Worm (Caenorhabditis elegans) whole organism, L3 larva: Measurements from ENCODE around the gene flap-1.

Experiments used
- R02D3.7 ChIP-seq: fragments of 150-350 bp; optimal IDR thresholded peaks from 2 replicates; lab custom pipeline; 2014; ENCODE audit warnings: missing biosample characterization, missing genetic modification characterization
- ZK546.5 ChIP-seq: sonication (generic microtip); optimal IDR thresholded peaks from 2 replicates; lab custom pipeline; 2017; ENCODE audit warnings: missing biosample characterization, missing genetic modification characterization
- aly-2 ChIP-seq: fragments of 150-350 bp; optimal IDR thresholded peaks from 2 replicates; lab custom pipeline; 2014; ENCODE audit warnings: missing biosample characterization, missing genetic modification characterization
- ama-1 ChIP-seq: fragments of 150-350 bp; optimal IDR thresholded peaks from 2 replicates; lab custom pipeline; 2018
- ceh-16 ChIP-seq: sonication (generic microtip); optimal IDR thresholded peaks from 2 replicates; lab custom pipeline; 2017; ENCODE audit warnings: missing biosample characterization, missing genetic modification characterization
- ceh-28 ChIP-seq: fragments of 150-350 bp; optimal IDR thresholded peaks from 2 replicates; lab custom pipeline; 2014; ENCODE audit warnings: missing biosample characterization, missing genetic modification reagents, missing genetic modification characterization
- ceh-82 ChIP-seq: fragments of 150-350 bp; optimal IDR thresholded peaks from 2 replicates; lab custom pipeline; 2014; ENCODE audit warnings: missing biosample characterization, missing genetic modification characterization
- ceh-9 ChIP-seq: sonication (generic microtip); optimal IDR thresholded peaks from 2 replicates; lab custom pipeline; 2018; ENCODE audit warnings: missing biosample characterization, missing genetic modification characterization
- daf-12 ChIP-seq: fragments of 150-350 bp; optimal IDR thresholded peaks from 2 replicates; lab custom pipeline; 2014; ENCODE audit warnings: missing biosample characterization, missing genetic modification reagents, missing genetic modification characterization
- egl-27 ChIP-seq: sonication (generic microtip); optimal IDR thresholded peaks from 4 replicates; lab custom pipeline; 2017; ENCODE audit warnings: missing biosample characterization, missing genetic modification reagents, missing genetic modification characterization
- elt-2 ChIP-seq: sonication (generic microtip); optimal IDR thresholded peaks from 2 replicates; lab custom pipeline; 2016; ENCODE audit warnings: missing genetic modification reagents, mild to moderate bottlenecking, missing genetic modification characterization, missing compliant biosample characterization
- elt-3 ChIP-seq, 3 experiments: fragments of 150-350 bp in 1 of 3; sonication (generic microtip) in 2 of 3; optimal IDR thresholded peaks; 2 replicates in 2 of 3; 4 replicates in 1 of 3; lab custom pipeline; 2014 to 2017; ENCODE audit warnings: missing biosample characterization in 3 of 3, missing genetic modification characterization in 3 of 3
- eor-1 ChIP-seq, 2 experiments: fragments of 150-350 bp; optimal IDR thresholded peaks; 2 replicates each; lab custom pipeline; 2014 to 2018; ENCODE audit warnings: missing biosample characterization in 2 of 2, missing genetic modification characterization in 2 of 2
- fkh-10 ChIP-seq: sonication (generic microtip); optimal IDR thresholded peaks from 2 replicates; lab custom pipeline; 2017; ENCODE audit warnings: missing biosample characterization, missing genetic modification reagents, missing genetic modification characterization
- fkh-2 ChIP-seq: fragments of 150-350 bp; optimal IDR thresholded peaks from 2 replicates; lab custom pipeline; 2014; ENCODE audit warnings: missing biosample characterization, missing genetic modification reagents, missing genetic modification characterization
- hmg-11 ChIP-seq: sonication (generic microtip); optimal IDR thresholded peaks from 2 replicates; lab custom pipeline; 2016; ENCODE audit warnings: missing genetic modification characterization, missing compliant biosample characterization
- lin-15B ChIP-seq: fragments of 150-350 bp; optimal IDR thresholded peaks from 2 replicates; lab custom pipeline; 2014; ENCODE audit warnings: missing biosample characterization, missing genetic modification characterization
- lsy-12 ChIP-seq: sonication (generic microtip); optimal IDR thresholded peaks from 2 replicates; lab custom pipeline; 2016; ENCODE audit warnings: mild to moderate bottlenecking, missing genetic modification characterization, missing compliant biosample characterization
- mdl-1 ChIP-seq: fragments of 150-350 bp; optimal IDR thresholded peaks from 2 replicates; lab custom pipeline; 2014; ENCODE audit warnings: missing biosample characterization, missing genetic modification characterization
- mml-1 ChIP-seq: fragments of 150-350 bp; sonication (generic microtip); optimal IDR thresholded peaks from 3 replicates; lab custom pipeline; 2014; ENCODE audit warnings: missing biosample characterization, missing genetic modification characterization
- nfya-1 ChIP-seq: sonication (generic microtip); optimal IDR thresholded peaks from 2 replicates; lab custom pipeline; 2017; ENCODE audit warnings: missing genetic modification characterization, mild to moderate bottlenecking, missing compliant biosample characterization, antibody characterized with exemption, moderate library complexity; ENCODE audit not compliant: insufficient read depth
- nhr-11 ChIP-seq: fragments of 150-350 bp; optimal IDR thresholded peaks from 2 replicates; lab custom pipeline; 2014; ENCODE audit warnings: missing biosample characterization, missing genetic modification characterization
- nhr-12 ChIP-seq: fragments of 150-350 bp; optimal IDR thresholded peaks from 2 replicates; lab custom pipeline; 2014; ENCODE audit warnings: missing biosample characterization, missing genetic modification characterization
- nhr-23 ChIP-seq: fragments of 150-350 bp; optimal IDR thresholded peaks from 2 replicates; lab custom pipeline; 2014; ENCODE audit warnings: missing biosample characterization, missing genetic modification reagents, missing genetic modification characterization
- nhr-25 ChIP-seq: sonication (generic microtip); optimal IDR thresholded peaks from 2 replicates; lab custom pipeline; 2017; ENCODE audit warnings: missing biosample characterization, missing genetic modification characterization
- nhr-43 ChIP-seq: sonication (generic microtip); optimal IDR thresholded peaks from 2 replicates; lab custom pipeline; 2016; ENCODE audit warnings: mild to moderate bottlenecking, missing genetic modification characterization, missing compliant biosample characterization; ENCODE audit not compliant: poor library complexity, severe bottlenecking
- nhr-67 ChIP-seq: fragments of 150-350 bp; optimal IDR thresholded peaks from 2 replicates; lab custom pipeline; 2014; ENCODE audit warnings: missing biosample characterization, missing genetic modification characterization
- nhr-76 ChIP-seq: fragments of 150-350 bp; sonication (generic microtip); optimal IDR thresholded peaks from 5 replicates; lab custom pipeline; 2014; ENCODE audit warnings: missing biosample characterization, missing genetic modification characterization
- nhr-77 ChIP-seq: fragments of 150-350 bp; optimal IDR thresholded peaks from 2 replicates; lab custom pipeline; 2014; ENCODE audit warnings: missing biosample characterization, missing genetic modification characterization
- pha-4 ChIP-seq: fragments of 150-350 bp; optimal IDR thresholded peaks from 2 replicates; lab custom pipeline; 2014; ENCODE audit warnings: missing biosample characterization, missing genetic modification reagents, missing genetic modification characterization
- pqm-1 ChIP-seq: fragments of 150-350 bp; optimal IDR thresholded peaks from 2 replicates; lab custom pipeline; 2017; ENCODE audit warnings: missing biosample characterization, missing genetic modification characterization, inconsistent platforms
- sea-2 ChIP-seq: fragments of 150-350 bp; sonication (generic microtip); optimal IDR thresholded peaks from 4 replicates; lab custom pipeline; 2014; ENCODE audit warnings: missing biosample characterization, missing genetic modification reagents, missing genetic modification characterization
- skn-1 ChIP-seq: fragments of 150-350 bp; optimal IDR thresholded peaks from 2 replicates; lab custom pipeline; 2014; ENCODE audit warnings: missing biosample characterization, missing genetic modification characterization
- snpc-4 ChIP-seq: fragments of 150-350 bp; optimal IDR thresholded peaks from 2 replicates; lab custom pipeline; 2014; ENCODE audit warnings: missing biosample characterization, missing genetic modification characterization
- tbx-2 ChIP-seq: sonication (generic microtip); optimal IDR thresholded peaks from 2 replicates; lab custom pipeline; 2016; ENCODE audit warnings: mild to moderate bottlenecking, missing genetic modification characterization, missing compliant biosample characterization
- unc-39 ChIP-seq: sonication (generic microtip); optimal IDR thresholded peaks from 4 replicates; lab custom pipeline; 2017; ENCODE audit warnings: missing biosample characterization, missing genetic modification characterization
- unc-62 ChIP-seq: fragments of 150-350 bp; sonication (generic microtip); optimal IDR thresholded peaks from 4 replicates; lab custom pipeline; 2014; ENCODE audit warnings: missing biosample characterization, missing genetic modification reagents, missing genetic modification characterization
- zag-1 ChIP-seq: fragments of 150-350 bp; optimal IDR thresholded peaks from 2 replicates; lab custom pipeline; 2014; ENCODE audit warnings: missing biosample characterization, missing genetic modification characterization
- ztf-11 ChIP-seq: fragments of 150-350 bp; optimal IDR thresholded peaks from 2 replicates; lab custom pipeline; 2014; ENCODE audit warnings: missing biosample characterization, missing genetic modification characterization

flap-1 gene

DNA sequence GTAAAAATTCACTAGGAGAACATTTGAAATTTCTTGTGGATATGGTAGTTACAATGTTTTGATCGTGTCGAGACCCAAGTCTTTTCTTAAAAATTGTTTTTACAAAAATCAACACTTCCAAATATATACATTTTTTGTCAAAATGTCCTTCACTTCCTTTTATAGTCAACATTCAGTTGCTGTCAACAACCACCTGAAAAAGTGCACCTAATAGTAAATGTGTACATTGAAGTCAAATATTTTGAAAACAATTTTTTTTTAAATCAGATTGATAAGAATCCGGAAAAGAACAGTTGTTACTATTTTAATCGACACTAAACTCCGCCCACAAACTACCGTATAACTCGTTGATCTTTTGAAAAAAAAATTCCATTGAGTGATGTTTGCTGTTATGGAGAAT lies 32.9 kb downstream of the flap-1 start:
- peak; percentile 18 for TF ChIP-seq pha-4 (tag; lab: Kevin White, UChicago)
- no peak for TF ChIP-seq ceh-9 (tag; lab: Kevin White, UChicago)
- TF ChIP-seq daf-12 (tag; lab: Kevin White, UChicago), result no peak

DNA sequence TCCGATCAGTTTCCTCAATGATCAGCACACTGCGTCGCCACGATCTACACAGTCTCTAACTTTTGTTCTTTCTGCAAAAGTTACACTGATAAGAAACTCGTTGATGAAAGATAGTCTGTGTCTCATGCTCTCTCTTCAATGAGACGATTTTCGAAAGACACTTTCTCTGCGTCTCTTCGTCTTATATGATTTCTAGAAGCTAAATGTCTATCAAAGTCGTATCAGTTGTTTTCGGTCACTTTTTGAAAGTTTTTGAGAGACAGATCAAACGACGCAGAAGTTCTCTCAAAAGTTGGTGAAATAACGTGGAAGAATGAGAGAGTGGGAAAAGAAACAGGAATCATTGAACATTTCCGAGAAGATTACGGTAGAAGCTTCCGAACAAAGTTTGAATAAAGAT lies 33.5 kb downstream of the flap-1 start:
- TF ChIP-seq eor-1 (tag; optimal IDR thresholded peaks at IDR 0.05; lab: Kevin White, UChicago), result no peak
- TF ChIP-seq nhr-43 (tag; lab: Kevin White, UChicago), result peak; percentile 64
- peak; percentile 71 for TF ChIP-seq nfya-1
- TF ChIP-seq R02D3.7, result peak; percentile 57
- TF ChIP-seq fkh-10, result no peak
- peak; percentile 56 for TF ChIP-seq egl-27 (tag; lab: Kevin White, UChicago)
- TF ChIP-seq ceh-82 (tag; lab: Kevin White, UChicago), result no peak
- TF ChIP-seq nhr-23 (tag; lab: Kevin White, UChicago), result peak; percentile 84
- no peak for TF ChIP-seq nhr-12 (tag; lab: Kevin White, UChicago)
- TF ChIP-seq skn-1 (tag; lab: Kevin White, UChicago), result no peak
- TF ChIP-seq mdl-1 (tag; lab: Kevin White, UChicago), result no peak
- no peak for TF ChIP-seq hmg-11 (tag; lab: Kevin White, UChicago)
- peak; percentile 19 for TF ChIP-seq nhr-76 (tag; lab: Kevin White, UChicago)
- no peak for TF ChIP-seq ztf-11 (tag; lab: Kevin White, UChicago)
- TF ChIP-seq snpc-4 (tag; lab: Kevin White, UChicago), result no peak
- TF ChIP-seq nhr-77 (tag; lab: Kevin White, UChicago), result no peak
- peak; percentile 31 for TF ChIP-seq ama-1
- peak; percentile 79 for TF ChIP-seq pqm-1 (tag; lab: Kevin White, UChicago)
- peak; percentile 83 for TF ChIP-seq elt-2 (tag; lab: Kevin White, UChicago)
- TF ChIP-seq pha-4 (tag; lab: Kevin White, UChicago), result no peak
- no peak for TF ChIP-seq sea-2 (GFP tag; lab: Kevin White, UChicago)
- TF ChIP-seq fkh-2 (tag; lab: Kevin White, UChicago), result no peak
- TF ChIP-seq nhr-11 (tag; lab: Kevin White, UChicago), result no peak
- TF ChIP-seq ZK546.5 (tag; lab: Kevin White, UChicago), result no peak
- TF ChIP-seq unc-39 (tag; lab: Kevin White, UChicago), result no peak
- TF ChIP-seq lsy-12 (tag; lab: Kevin White, UChicago), result no peak
- peak; percentile 30 for TF ChIP-seq lin-15B
- TF ChIP-seq elt-3 (tag; optimal IDR thresholded peaks at IDR 0.05; lab: Kevin White, UChicago), result peak; percentile 41 to 84 (median 77)
- TF ChIP-seq daf-12 (tag; lab: Kevin White, UChicago), result no peak
- no peak for TF ChIP-seq zag-1 (tag; lab: Kevin White, UChicago)
- TF ChIP-seq mml-1, result peak; percentile 28
- TF ChIP-seq nhr-67 (tag; lab: Kevin White, UChicago), result no peak
- no peak for TF ChIP-seq ceh-16 (tag; lab: Kevin White, UChicago)
- peak; percentile 19 for TF ChIP-seq unc-62 (GFP tag; lab: Kevin White, UChicago)
- peak; percentile 13 for TF ChIP-seq nhr-25
- TF ChIP-seq tbx-2 (tag; lab: Kevin White, UChicago), result no peak
- peak; percentile 53 for TF ChIP-seq ceh-28

DNA sequence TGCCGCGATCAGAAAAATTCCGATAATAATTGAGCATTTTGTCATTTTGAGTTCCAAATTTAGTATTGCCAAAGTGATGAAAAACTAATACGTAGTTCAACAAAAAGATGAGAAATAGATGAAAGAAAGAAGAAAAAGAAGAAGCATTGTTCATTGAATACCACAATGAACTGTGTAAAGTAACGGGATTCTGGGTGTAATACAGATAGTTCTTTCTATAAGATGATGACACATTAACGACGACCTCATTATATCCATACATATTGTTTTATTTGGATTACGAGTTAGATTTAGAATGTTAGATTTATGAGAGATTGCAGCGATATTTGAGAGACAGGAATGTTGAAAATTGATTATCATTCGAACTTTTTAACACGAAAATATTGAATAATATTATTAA lies 37.1 kb downstream of the flap-1 start, which contains the start of gene K04C2.5:
K04C2.5 (minus strand) TSS at position 101 of the 400 bp plus-strand sequence.
- TF ChIP-seq fkh-10, result no peak
- no peak for TF ChIP-seq tbx-2 (tag; lab: Kevin White, UChicago)
- TF ChIP-seq pha-4 (tag; lab: Kevin White, UChicago), result no peak
- no peak for TF ChIP-seq elt-3 (tag; optimal IDR thresholded peaks at IDR 0.05; lab: Kevin White, UChicago)
- TF ChIP-seq ama-1, result no peak
- TF ChIP-seq eor-1 (tag; optimal IDR thresholded peaks at IDR 0.05; lab: Kevin White, UChicago), result no peak
- TF ChIP-seq R02D3.7, result no peak
- TF ChIP-seq aly-2 (tag; lab: Kevin White, UChicago), result no peak
- no peak for TF ChIP-seq nhr-67 (tag; lab: Kevin White, UChicago)
- TF ChIP-seq fkh-2 (tag; lab: Kevin White, UChicago), result no peak
- no peak for TF ChIP-seq lsy-12 (tag; lab: Kevin White, UChicago)
- TF ChIP-seq nhr-43 (tag; lab: Kevin White, UChicago), result no peak
- TF ChIP-seq ztf-11 (tag; lab: Kevin White, UChicago), result no peak
- TF ChIP-seq skn-1 (tag; lab: Kevin White, UChicago), result no peak
